Worm (Caenorhabditis elegans): ENCODE results near the gene rsd-2.

The rsd-2 gene

DNA sequence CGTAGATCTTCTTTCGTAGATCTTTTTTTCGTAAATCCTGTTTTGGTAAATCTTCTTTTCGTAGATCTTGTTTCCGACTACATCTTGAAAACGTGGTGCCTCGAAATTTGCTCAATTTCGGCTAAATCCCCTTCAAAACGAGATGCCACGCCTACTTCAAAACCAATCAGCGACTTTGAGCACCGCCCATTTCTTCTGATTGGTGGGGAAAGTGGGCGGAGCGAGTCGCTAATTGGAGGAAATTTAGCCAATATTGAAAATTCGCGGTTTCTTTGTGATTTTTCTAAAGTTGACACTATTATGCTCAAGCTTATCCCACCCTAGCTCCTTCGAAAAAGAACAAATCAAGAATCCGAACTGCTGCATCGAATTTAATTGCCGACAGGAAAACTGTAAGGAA, 52.5 kb downstream of the rsd-2 start:
- TF ChIP-seq klf-2 (GFP tag; conservative IDR thresholded peaks at IDR 0.05) (no peak), ztf-29 (GFP tag; IDR thresholded peaks at IDR 0.05) (no peak), ztf-23 (GFP tag; IDR thresholded peaks at IDR 0.05) (no peak), cog-1 (tag; optimal IDR thresholded peaks at IDR 0.05) (no peak)

DNA sequence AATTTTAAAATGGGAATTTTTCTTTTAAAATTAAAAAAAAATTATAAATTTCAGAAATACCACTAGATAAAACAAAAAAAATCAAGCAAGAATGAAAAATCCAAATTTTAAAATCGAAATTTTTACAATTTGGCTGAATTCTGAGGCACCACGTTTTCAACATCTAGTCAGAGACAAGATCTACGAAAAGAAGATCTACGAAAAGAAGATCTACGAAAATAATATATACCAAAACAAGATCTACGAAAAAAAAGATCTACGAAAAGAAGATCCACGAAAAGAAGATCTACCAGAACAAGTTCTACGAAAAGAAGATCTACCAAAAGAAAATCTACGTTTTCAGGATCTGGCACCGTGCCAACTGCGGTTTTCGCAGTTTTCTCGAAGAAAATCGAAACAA, 53.0 kb downstream of the rsd-2 start:
- TF ChIP-seq flt-1 (GFP tag; IDR thresholded peaks at IDR 0.05) (0 out of 2 replicates have a peak, but pooled peaks have one; percentile 19), tab-1 (GFP tag; IDR thresholded peaks at IDR 0.05) (no peak)

DNA sequence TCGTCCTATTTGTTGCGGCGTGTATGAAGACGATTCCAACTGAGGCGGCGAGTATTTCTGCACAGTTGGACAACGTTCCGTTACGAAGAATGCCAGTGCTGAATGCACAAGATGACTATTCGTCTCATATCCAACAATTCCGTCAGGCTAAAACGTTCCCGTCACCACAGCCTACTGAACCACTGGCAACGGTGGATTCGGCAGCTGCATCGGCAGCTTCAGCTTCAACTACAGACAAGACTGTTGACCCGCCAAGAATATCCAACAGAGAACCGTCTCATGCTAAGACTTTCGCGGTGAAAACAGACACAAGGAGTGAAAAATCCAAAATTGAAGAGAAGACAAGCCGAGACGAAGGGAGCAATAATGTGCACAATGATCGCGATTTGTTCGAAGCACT, 56.5 kb downstream of the rsd-2 start:
- TF ChIP-seq klf-2 (GFP tag; conservative IDR thresholded peaks at IDR 0.05), result no peak
- TF ChIP-seq ztf-23 (GFP tag; IDR thresholded peaks at IDR 0.05), result no peak
- TF ChIP-seq tab-1 (GFP tag; IDR thresholded peaks at IDR 0.05), result no peak

DNA sequence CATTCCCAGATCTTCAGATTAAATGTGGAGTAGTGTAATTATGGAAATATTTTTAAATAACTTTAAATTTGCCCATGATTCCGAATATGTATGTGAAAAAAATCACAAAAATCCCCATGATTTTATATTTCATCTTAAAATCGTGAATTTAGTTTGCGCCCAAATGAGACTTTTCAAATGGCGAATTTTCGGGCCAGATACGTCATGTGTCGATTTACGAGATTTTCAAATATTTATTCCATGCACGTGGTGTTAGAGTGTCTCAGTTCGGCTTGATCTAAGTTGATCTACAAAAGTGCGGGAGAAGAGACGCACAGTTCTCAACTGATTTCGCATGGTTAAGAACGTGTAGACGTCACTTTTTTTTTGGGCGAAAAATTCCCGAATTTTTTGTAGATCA, 57.6 kb downstream of the rsd-2 start, which contains the start of gene Y38H8A.1:
Y38H8A.1 (plus strand) TSS at position 301 of the 400 bp plus-strand sequence.
- TF ChIP-seq T22C8.4 (GFP tag; IDR thresholded peaks at IDR 0.05), result no peak
- no peak for TF ChIP-seq ref-1 (GFP tag; conservative IDR thresholded peaks at IDR 0.05)
- TF ChIP-seq flt-1 (GFP tag; IDR thresholded peaks at IDR 0.05), result no peak
- TF ChIP-seq cog-1 (tag; optimal IDR thresholded peaks at IDR 0.05), result no peak
- TF ChIP-seq tab-1 (GFP tag; IDR thresholded peaks at IDR 0.05), result no peak
- TF ChIP-seq ztf-23 (GFP tag; IDR thresholded peaks at IDR 0.05), result no peak
- no peak for TF ChIP-seq klf-2 (GFP tag; conservative IDR thresholded peaks at IDR 0.05)
- no peak for TF ChIP-seq ztf-29 (GFP tag; IDR thresholded peaks at IDR 0.05)
- TF ChIP-seq med-1 (GFP tag; optimal IDR thresholded peaks at IDR 0.05; ENCODE audit: insufficient read depth), result no peak

ce11 chrIV:13474132-13474531, 65.9 kb downstream of the rsd-2 start, which contains the start of gene Y38H8A.2:
Gene Y38H8A.2 (plus strand): TSS chrIV:13474432.
- TF ChIP-seq ztf-23 (GFP tag; IDR thresholded peaks at IDR 0.05), result no peak
- TF ChIP-seq tab-1 (GFP tag; IDR thresholded peaks at IDR 0.05), result no peak
- TF ChIP-seq med-1 (GFP tag; optimal IDR thresholded peaks at IDR 0.05; ENCODE audit: insufficient read depth), result no peak

- no peak for TF ChIP-seq cog-1 (tag; optimal IDR thresholded peaks at IDR 0.05)
These were observed 68.1 kb downstream of the rsd-2 start, which contains the start of the genes ttbk-8.1 and Y38H8A.4 for ce11 chrIV:13472011-13472410. Gene ttbk-8.1 (plus strand): TSS chrIV:13472311. Gene Y38H8A.4 (minus strand): TSS chrIV:13472376.
